Fruit fly (Drosophila melanogaster) S2 (cell line): ENCODE data around the gene CG12483.

Experiments used
- CG8478 ChIP-seq: fragments of >200 bp; optimal IDR thresholded peaks from 2 replicates; lab custom pipeline; 2018
- CTCF ChIP-seq, 2 experiments: fragments of >200 bp; optimal IDR thresholded peaks; 2 replicates each; lab custom pipeline; 2018

dm6 chr3L:128295-129117 is 30.3 kb upstream of the CG12483 start:
- TF ChIP-seq CG8478 (lab: Kevin White, UChicago) (no peak), CTCF (optimal IDR thresholded peaks at IDR 0.05; lab: Kevin White, UChicago) (no peak)
